Worm (Caenorhabditis elegans): ENCODE data around the gene F20B10.3.

- no peak for TF ChIP-seq flt-1 (GFP tag; IDR thresholded peaks at IDR 0.05)
- TF ChIP-seq tab-1 (GFP tag; IDR thresholded peaks at IDR 0.05), result no peak
- no peak for TF ChIP-seq ztf-29 (GFP tag; IDR thresholded peaks at IDR 0.05)
- TF ChIP-seq ztf-23 (GFP tag; IDR thresholded peaks at IDR 0.05), result no peak
- TF ChIP-seq T22C8.4 (GFP tag; IDR thresholded peaks at IDR 0.05), result no peak
- no peak for TF ChIP-seq med-1 (GFP tag; optimal IDR thresholded peaks at IDR 0.05; ENCODE audit: insufficient read depth)
- TF ChIP-seq ref-1 (GFP tag; conservative IDR thresholded peaks at IDR 0.05), result no peak
- no peak for TF ChIP-seq klf-2 (GFP tag; conservative IDR thresholded peaks at IDR 0.05)
Measured at ce11 chrIV:12198816-12199215, 30.8 kb downstream of the F20B10.3 start.
